Fruit fly (Drosophila melanogaster) whole organism, embryonic: Measurements from ENCODE around the gene xmas.

Experiments
- Awh ChIP-seq: fragments of 200-800 bp; sonication (Bioruptor generic); IDR thresholded peaks from 2 replicates; pipeline ENCODE4, ENCODE4 v1.3.6; 2022; ENCODE audit warnings: missing biosample characterization, missing genetic modification characterization
- B-H2 ChIP-seq: fragments of 200-800 bp; sonication (Bioruptor generic); optimal IDR thresholded peaks from 2 replicates; lab custom pipeline; 2018; ENCODE audit warnings: missing biosample characterization, mild to moderate bottlenecking, missing genetic modification characterization
- Bteb2 ChIP-seq: fragments of 200-800 bp; sonication (Bioruptor generic); optimal IDR thresholded peaks from 2 replicates; lab custom pipeline; 2016; ENCODE audit warnings: missing biosample characterization, missing genetic modification characterization
- CG10462 ChIP-seq: fragments of 200-800 bp; sonication (Bioruptor generic); optimal IDR thresholded peaks from 2 replicates; lab custom pipeline; 2016; ENCODE audit warnings: missing biosample characterization, missing genetic modification characterization
- CG10654 ChIP-seq: fragments of 200-800 bp; sonication (Bioruptor generic); optimal IDR thresholded peaks from 2 replicates; lab custom pipeline; 2016; ENCODE audit warnings: missing biosample characterization, missing genetic modification characterization
- CG10979 ChIP-seq: fragments of 200-800 bp; sonication (Bioruptor generic); optimal IDR thresholded peaks from 2 replicates; lab custom pipeline; 2018; ENCODE audit warnings: missing biosample characterization, mild to moderate bottlenecking, missing genetic modification characterization, moderate library complexity
- CG12155 ChIP-seq: fragments of 200-800 bp; sonication (Bioruptor generic); optimal IDR thresholded peaks from 3 replicates; lab custom pipeline; 2016; ENCODE audit warnings: missing biosample characterization, missing genetic modification characterization
- CG12659 ChIP-seq: fragments of 200-800 bp; sonication (Bioruptor generic); optimal IDR thresholded peaks from 3 replicates; lab custom pipeline; 2017; ENCODE audit warnings: mild to moderate bottlenecking, missing biosample characterization, missing genetic modification reagents, missing genetic modification characterization
- CG13624 ChIP-seq: fragments of 200-800 bp; sonication (Bioruptor generic); optimal IDR thresholded peaks from 2 replicates; lab custom pipeline; 2016; ENCODE audit warnings: missing biosample characterization, missing genetic modification characterization
- CG14050 ChIP-seq: fragments of 200-800 bp; sonication (Bioruptor generic); IDR thresholded peaks from 3 replicates; pipeline ENCODE4 v1.3.6; 2022; ENCODE audit warnings: missing biosample characterization, missing genetic modification characterization
- CG17359 ChIP-seq: fragments of 200-800 bp; sonication (Bioruptor generic); optimal IDR thresholded peaks from 3 replicates; lab custom pipeline; 2018; ENCODE audit warnings: missing biosample characterization, mild to moderate bottlenecking, missing genetic modification characterization, moderate library complexity
- CG17361 ChIP-seq: fragments of 200-800 bp; sonication (Bioruptor generic); IDR thresholded peaks from 3 replicates; pipeline ENCODE4 v1.3.6; 2022; ENCODE audit warnings: missing biosample characterization, missing genetic modification characterization
- CG2116 ChIP-seq: fragments of 200-800 bp; sonication (Bioruptor generic); optimal IDR thresholded peaks from 3 replicates; lab custom pipeline; 2018; ENCODE audit warnings: missing biosample characterization, mild to moderate bottlenecking, missing genetic modification characterization
- CG2889 ChIP-seq: fragments of 200-800 bp; sonication (Bioruptor generic); IDR thresholded peaks from 3 replicates; pipeline ENCODE4 v1.3.6; 2022; ENCODE audit warnings: missing biosample characterization, missing genetic modification characterization
- CG30020 ChIP-seq: fragments of 200-800 bp; optimal IDR thresholded peaks from 2 replicates; lab custom pipeline; 2019; ENCODE audit warnings: missing biosample characterization, mild to moderate bottlenecking, missing genetic modification characterization, moderate library complexity
- CG4820 ChIP-seq: fragments of 200-800 bp; sonication (Bioruptor generic); optimal IDR thresholded peaks from 3 replicates; lab custom pipeline; 2016; ENCODE audit warnings: missing biosample characterization, missing genetic modification characterization
- CG5245 ChIP-seq: fragments of 200-800 bp; sonication (Bioruptor generic); optimal IDR thresholded peaks from 3 replicates; lab custom pipeline; 2016; ENCODE audit warnings: missing biosample characterization, missing genetic modification characterization
- CG6272 ChIP-seq: fragments of 200-800 bp; sonication (Bioruptor generic); IDR thresholded peaks from 2 replicates; pipeline ENCODE4 v1.3.6; 2022; ENCODE audit warnings: missing biosample characterization, missing genetic modification characterization
- CG6854 ChIP-seq: fragments of 200-800 bp; sonication (Bioruptor generic); optimal IDR thresholded peaks from 3 replicates; lab custom pipeline; 2017; ENCODE audit warnings: missing biosample characterization, mild to moderate bottlenecking, missing genetic modification characterization
- Chrac-16 ChIP-seq: fragments of 200-800 bp; sonication (Bioruptor generic); optimal IDR thresholded peaks from 3 replicates; lab custom pipeline; 2016; ENCODE audit warnings: missing biosample characterization, missing genetic modification characterization
- Dref ChIP-seq: fragments of 200-800 bp; sonication (Bioruptor generic); IDR thresholded peaks from 2 replicates; pipeline ENCODE4 v1.3.6; 2022; ENCODE audit warnings: missing biosample characterization, missing genetic modification characterization
- Fer3 ChIP-seq: fragments of 200-800 bp; sonication (Bioruptor generic); optimal IDR thresholded peaks from 2 replicates; lab custom pipeline; 2018; ENCODE audit warnings: missing biosample characterization, mild to moderate bottlenecking, missing genetic modification characterization, moderate library complexity
- Hand ChIP-seq: fragments of 200-800 bp; sonication (Bioruptor generic); optimal IDR thresholded peaks from 2 replicates; lab custom pipeline; 2017; ENCODE audit warnings: mild to moderate bottlenecking, missing biosample characterization, missing genetic modification reagents, missing genetic modification characterization
- Lhr ChIP-seq: fragments of 200-800 bp; sonication (Bioruptor generic); optimal IDR thresholded peaks from 3 replicates; lab custom pipeline; 2017; ENCODE audit warnings: mild to moderate bottlenecking, missing biosample characterization, missing genetic modification reagents, missing genetic modification characterization
- Max ChIP-seq: fragments of 200-800 bp; sonication (Bioruptor generic); optimal IDR thresholded peaks from 2 replicates; lab custom pipeline; 2016; ENCODE audit warnings: missing biosample characterization, mild to moderate bottlenecking, missing genetic modification characterization
- NC2α ChIP-seq: fragments of 200-800 bp; sonication (Bioruptor generic); optimal IDR thresholded peaks from 2 replicates; lab custom pipeline; 2016; ENCODE audit warnings: missing biosample characterization, missing genetic modification characterization
- NFAT ChIP-seq: fragments of 200-800 bp; sonication (Bioruptor generic); IDR thresholded peaks from 2 replicates; pipeline ENCODE4 v1.3.6; 2022; ENCODE audit warnings: missing biosample characterization, missing genetic modification characterization
- Oaz ChIP-seq: fragments of 200-800 bp; sonication (Bioruptor generic); IDR thresholded peaks from 2 replicates; pipeline ENCODE4 v1.3.6; 2022; ENCODE audit warnings: missing biosample characterization, missing genetic modification characterization
- Poxn ChIP-seq: fragments of 200-800 bp; sonication (Bioruptor generic); IDR thresholded peaks from 2 replicates; pipeline ENCODE4 v1.3.6; 2022; ENCODE audit warnings: missing biosample characterization, missing genetic modification characterization
- Scr ChIP-seq: fragments of 200-800 bp; sonication (Bioruptor generic); IDR thresholded peaks from 2 replicates; pipeline ENCODE4 v1.3.6; 2022; ENCODE audit warnings: missing biosample characterization, missing genetic modification characterization; ENCODE audit not compliant: partially characterized antibody
- Ssrp ChIP-seq: fragments of 200-800 bp; sonication (Bioruptor generic); optimal IDR thresholded peaks from 2 replicates; lab custom pipeline; 2018; ENCODE audit warnings: missing biosample characterization, mild to moderate bottlenecking, missing genetic modification characterization, moderate library complexity
- Stat92E ChIP-seq, 3 experiments: fragments of >200 bp in 2 of 3; fragments of 200-800 bp in 1 of 3; sonication (Bioruptor generic) in 1 of 3; optimal IDR thresholded peaks; 2 replicates each; lab custom pipeline; 2017 to 2019; ENCODE audit warnings: missing biosample characterization in 3 of 3, missing genetic modification characterization in 3 of 3, mild to moderate bottlenecking in 1 of 3, moderate library complexity in 1 of 3
- az2 ChIP-seq: fragments of 200-800 bp; sonication (Bioruptor generic); optimal IDR thresholded peaks from 3 replicates; lab custom pipeline; 2016; ENCODE audit warnings: missing biosample characterization, missing genetic modification characterization
- cas ChIP-seq: fragments of 200-800 bp; sonication (Bioruptor generic); IDR thresholded peaks from 2 replicates; pipeline ENCODE4 v1.3.6; 2022; ENCODE audit warnings: missing biosample characterization, missing genetic modification characterization
- caup ChIP-seq: fragments of 200-800 bp; sonication (Bioruptor generic); optimal IDR thresholded peaks from 3 replicates; lab custom pipeline; 2017; ENCODE audit warnings: missing biosample characterization, mild to moderate bottlenecking, missing genetic modification characterization, moderate library complexity; ENCODE audit not compliant: severe bottlenecking
- cg ChIP-seq: fragments of 200-800 bp; sonication (Bioruptor generic); optimal IDR thresholded peaks from 3 replicates; lab custom pipeline; 2019; ENCODE audit warnings: missing biosample characterization, mild to moderate bottlenecking, missing genetic modification characterization, moderate library complexity
- corto ChIP-seq: fragments of 200-800 bp; sonication (Bioruptor generic); optimal IDR thresholded peaks from 2 replicates; lab custom pipeline; 2016; ENCODE audit warnings: missing biosample characterization, mild to moderate bottlenecking, missing genetic modification characterization, moderate library complexity
- da ChIP-seq: fragments of 200-800 bp; sonication (Bioruptor generic); optimal IDR thresholded peaks from 2 replicates; lab custom pipeline; 2016; ENCODE audit warnings: missing biosample characterization, missing genetic modification characterization
- dm ChIP-seq: fragments of 200-800 bp; sonication (Bioruptor generic); optimal IDR thresholded peaks from 3 replicates; lab custom pipeline; 2016; ENCODE audit warnings: missing biosample characterization, missing genetic modification characterization
- fru ChIP-seq: fragments of >200 bp; optimal IDR thresholded peaks from 2 replicates; lab custom pipeline; 2017
- hth ChIP-seq: fragments of >200 bp; optimal IDR thresholded peaks from 2 replicates; lab custom pipeline; 2017; ENCODE audit warnings: inconsistent platforms
- lbe ChIP-seq: fragments of 200-800 bp; sonication (Bioruptor generic); optimal IDR thresholded peaks from 2 replicates; lab custom pipeline; 2016; ENCODE audit warnings: missing biosample characterization, mild to moderate bottlenecking, missing genetic modification characterization
- lola ChIP-seq, 3 experiments: fragments of >200 bp in 2 of 3; fragments of 200-800 bp in 1 of 3; sonication (Bioruptor generic) in 1 of 3; optimal IDR thresholded peaks; 2 replicates each; lab custom pipeline; 2017 to 2019; ENCODE audit warnings: missing biosample characterization in 3 of 3, missing genetic modification characterization in 3 of 3, mild to moderate bottlenecking in 1 of 3, moderate library complexity in 1 of 3
- odd ChIP-seq: fragments of 200-800 bp; sonication (Bioruptor generic); optimal IDR thresholded peaks from 2 replicates; lab custom pipeline; 2017; ENCODE audit warnings: missing biosample characterization, mild to moderate bottlenecking, missing genetic modification characterization
- onecut ChIP-seq: fragments of 200-800 bp; sonication (Bioruptor generic); IDR thresholded peaks from 2 replicates; pipeline ENCODE4 v1.3.6; 2022; ENCODE audit warnings: missing biosample characterization, missing genetic modification characterization
- pho ChIP-seq: fragments of 200-800 bp; sonication (Bioruptor generic); optimal IDR thresholded peaks from 2 replicates; lab custom pipeline; 2016; ENCODE audit warnings: missing biosample characterization, missing genetic modification characterization
- pnt ChIP-seq: fragments of 200-800 bp; sonication (Bioruptor generic); optimal IDR thresholded peaks from 3 replicates; lab custom pipeline; 2016; ENCODE audit warnings: missing biosample characterization, missing genetic modification characterization
- ranshi ChIP-seq: fragments of 200-800 bp; sonication (Bioruptor generic); IDR thresholded peaks from 2 replicates; pipeline ENCODE4 v1.3.6; 2022; ENCODE audit warnings: missing biosample characterization, missing genetic modification characterization
- sim ChIP-seq: fragments of 200-800 bp; sonication (Bioruptor generic); IDR thresholded peaks from 2 replicates; pipeline ENCODE4 v1.3.6; 2022; ENCODE audit warnings: missing biosample characterization, missing genetic modification characterization
- sob ChIP-seq: fragments of 200-800 bp; sonication (Bioruptor generic); IDR thresholded peaks from 2 replicates; pipeline ENCODE4 v1.3.6; 2022; ENCODE audit warnings: missing biosample characterization, missing genetic modification characterization
- toy ChIP-seq: fragments of 200-800 bp; sonication (Bioruptor generic); IDR thresholded peaks from 2 replicates; pipeline ENCODE4 v1.3.6; 2022; ENCODE audit warnings: missing biosample characterization, missing genetic modification characterization
- tup ChIP-seq: fragments of 200-800 bp; sonication (Bioruptor generic); optimal IDR thresholded peaks from 2 replicates; lab custom pipeline; 2016; ENCODE audit warnings: missing biosample characterization, mild to moderate bottlenecking, missing genetic modification characterization, moderate library complexity

Gene xmas

DNA sequence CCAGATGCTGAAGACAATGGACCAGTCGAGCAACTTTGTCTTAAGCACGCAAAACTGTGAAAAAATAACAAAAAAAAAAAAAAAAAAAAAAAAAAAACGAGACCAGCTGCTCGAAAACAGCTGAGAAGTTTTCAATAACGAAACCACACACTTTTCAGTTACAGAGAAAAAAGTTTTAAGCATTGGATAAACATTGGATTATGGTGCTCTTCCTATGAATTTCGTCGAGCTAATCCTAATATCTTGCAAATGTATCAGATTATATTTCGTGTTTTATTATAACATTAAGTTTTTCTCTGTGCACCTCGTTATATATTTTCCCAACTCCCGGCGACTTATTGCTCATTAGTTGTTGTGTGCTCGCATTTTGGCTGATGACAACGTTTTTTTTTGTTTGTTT is 17.4 kb upstream of the xmas start (continued):
- TF ChIP-seq pnt (peak; percentile 38), B-H2 (GFP tag; lab: Kevin White, UChicago) (no peak), CG17359 (tag; lab: Kevin White, UChicago) (peak; percentile 63), Oaz (GFP tag; lab: Robert Waterston, UW) (peak; percentile 41; the same call in 1 of the 2 replicates), Lhr (GFP tag; lab: Kevin White, UChicago) (no peak), CG10654 (GFP tag; lab: Kevin White, UChicago) (no peak), CG5245 (GFP tag; lab: Kevin White, UChicago) (no peak), pho (GFP tag; lab: Kevin White, UChicago) (no peak), corto (GFP tag; lab: Kevin White, UChicago) (no peak), CG14050 (GFP tag; lab: Robert Waterston, UW) (peak; percentile 69), Max (GFP tag; lab: Kevin White, UChicago) (no peak), CG13624 (GFP tag; lab: Kevin White, UChicago) (peak; percentile 62), CG6854 (GFP tag; lab: Kevin White, UChicago) (no peak), Dref (GFP tag; lab: Robert Waterston, UW) (no peak), Bteb2 (GFP tag; lab: Kevin White, UChicago) (peak; percentile 4), cg (GFP tag; lab: Kevin White, UChicago) (no peak), NFAT (GFP tag; lab: Robert Waterston, UW) (peak; percentile 51; the same call in 1 of the 2 replicates), CG12155 (no peak), tup (GFP tag; lab: Kevin White, UChicago) (no peak), sim (GFP tag; lab: Robert Waterston, UW) (no peak), CG30020 (tag; lab: Kevin White, UChicago) (no peak), odd (GFP tag; lab: Kevin White, UChicago) (peak; percentile 29), Ssrp (no peak), CG17361 (GFP tag; lab: Robert Waterston, UW) (0 out of 3 replicates have a peak, but pooled peaks have one; percentile 32), ranshi (GFP tag; lab: Robert Waterston, UW) (0 out of 2 replicates have a peak, but pooled peaks have one; percentile 25), Awh (GFP tag; lab: Robert Waterston, UW) (peak; percentile 74; the same call in 1 of the 2 replicates), fru (lab: Kevin White, UChicago) (no peak), onecut (peak; percentile 23), Chrac-16 (GFP tag; lab: Kevin White, UChicago) (peak; percentile 18), caup (GFP tag; lab: Kevin White, UChicago) (peak; percentile 24), toy (no peak), da (no peak), sob (GFP tag; lab: Robert Waterston, UW) (0 out of 2 replicates have a peak, but pooled peaks have one; percentile 56), Poxn (GFP tag; lab: Robert Waterston, UW) (no peak), cas (GFP tag; lab: Robert Waterston, UW) (peak; percentile 39; the same call in 1 of the 2 replicates), CG6272 (peak; percentile 37; the same call in 1 of the 2 replicates), CG4820 (GFP tag; lab: Kevin White, UChicago) (peak; percentile 32), lbe (no peak), Stat92E (GFP tag; optimal IDR thresholded peaks at IDR 0.05; lab: Kevin White, UChicago) (no peak), NC2α (GFP tag; lab: Kevin White, UChicago) (no peak), dm (GFP tag; lab: Kevin White, UChicago) (peak; percentile 5), Hand (GFP tag; lab: Kevin White, UChicago) (no peak), CG2889 (no peak), CG10462 (GFP tag; lab: Kevin White, UChicago) (no peak), az2 (GFP tag; lab: Kevin White, UChicago) (peak; percentile 11), CG12659 (GFP tag; lab: Kevin White, UChicago) (peak; percentile 9), CG2116 (GFP tag; lab: Kevin White, UChicago) (no peak), Fer3 (peak; percentile 44), lola (GFP tag; optimal IDR thresholded peaks at IDR 0.05; lab: Kevin White, UChicago) (no peak), hth (lab: Kevin White, UChicago) (no peak), CG10979 (tag; lab: Kevin White, UChicago) (no peak), Scr (GFP tag; lab: Robert Waterston, UW) (no peak)
